Worm (Caenorhabditis elegans) whole organism, mixed stage, embryonic: ENCODE data around the gene F53E10.5.

ENCODE experiments used
- M03D4.4 ChIP-seq: sonication (generic microtip); optimal IDR thresholded peaks from 2 replicates; lab custom pipeline; 2017; ENCODE audit warnings: mild to moderate bottlenecking, missing genetic modification characterization, missing compliant biosample characterization
- bed-3 ChIP-seq: fragments of 200-800 bp; sonication (Bioruptor generic); optimal IDR thresholded peaks from 3 replicates; lab custom pipeline; 2018; ENCODE audit warnings: mild to moderate bottlenecking, missing genetic modification characterization, moderate library complexity, missing compliant biosample characterization
- blmp-1 ChIP-seq: fragments of 150-350 bp; optimal IDR thresholded peaks from 2 replicates; lab custom pipeline; 2014; ENCODE audit warnings: missing biosample characterization, missing genetic modification characterization
- ceh-39 ChIP-seq: fragments of 150-350 bp; optimal IDR thresholded peaks from 2 replicates; lab custom pipeline; 2014; ENCODE audit warnings: missing biosample characterization, missing genetic modification characterization
- ceh-43 ChIP-seq: fragments of 200-800 bp; sonication (Bioruptor generic); optimal IDR thresholded peaks from 2 replicates; lab custom pipeline; 2018; ENCODE audit warnings: mild to moderate bottlenecking, missing genetic modification characterization, moderate library complexity, missing compliant biosample characterization
- ceh-83 ChIP-seq: fragments of 200-800 bp; sonication (Bioruptor generic); optimal IDR thresholded peaks from 2 replicates; lab custom pipeline; 2018; ENCODE audit warnings: mild to moderate bottlenecking, missing genetic modification characterization, missing compliant biosample characterization
- ces-1 ChIP-seq: fragments of 150-350 bp; optimal IDR thresholded peaks from 2 replicates; lab custom pipeline; 2014; ENCODE audit warnings: missing biosample characterization, missing genetic modification reagents, missing genetic modification characterization
- cnd-1 ChIP-seq: fragments of 200-800 bp; sonication (Bioruptor generic); optimal IDR thresholded peaks from 2 replicates; lab custom pipeline; 2018; ENCODE audit warnings: mild to moderate bottlenecking, missing genetic modification characterization, missing compliant biosample characterization
- drap-1 ChIP-seq: fragments of 200-800 bp; sonication (Bioruptor generic); optimal IDR thresholded peaks from 3 replicates; lab custom pipeline; 2018; ENCODE audit warnings: mild to moderate bottlenecking, missing genetic modification characterization, missing compliant biosample characterization
- elt-1 ChIP-seq: sonication (generic microtip); optimal IDR thresholded peaks from 2 replicates; lab custom pipeline; 2017; ENCODE audit warnings: missing genetic modification characterization, mild to moderate bottlenecking, missing compliant biosample characterization, antibody characterized with exemption, moderate library complexity, borderline replicate concordance; ENCODE audit not compliant: insufficient read depth
- elt-3 ChIP-seq: fragments of 150-350 bp; optimal IDR thresholded peaks from 2 replicates; lab custom pipeline; 2014; ENCODE audit warnings: missing biosample characterization, missing genetic modification characterization
- flh-1 ChIP-seq: fragments of 200-800 bp; sonication (Bioruptor generic); optimal IDR thresholded peaks from 2 replicates; lab custom pipeline; 2018; ENCODE audit warnings: mild to moderate bottlenecking, missing genetic modification characterization, moderate library complexity, missing compliant biosample characterization
- ham-2 ChIP-seq: fragments of 200-800 bp; sonication (Bioruptor generic); optimal IDR thresholded peaks from 2 replicates; lab custom pipeline; 2018; ENCODE audit warnings: mild to moderate bottlenecking, missing genetic modification characterization, missing compliant biosample characterization
- hlh-1 ChIP-seq: fragments of 150-350 bp; optimal IDR thresholded peaks from 2 replicates; lab custom pipeline; 2014; ENCODE audit warnings: missing biosample characterization, missing genetic modification reagents, missing genetic modification characterization
- lin-13 ChIP-seq: fragments of 150-350 bp; optimal IDR thresholded peaks from 2 replicates; lab custom pipeline; 2014; ENCODE audit warnings: missing biosample characterization, missing genetic modification characterization
- lin-32 ChIP-seq: fragments of 200-800 bp; sonication (Bioruptor generic); optimal IDR thresholded peaks from 2 replicates; lab custom pipeline; 2018; ENCODE audit warnings: mild to moderate bottlenecking, missing genetic modification characterization, missing compliant biosample characterization
- lsy-2 ChIP-seq: fragments of 150-350 bp; optimal IDR thresholded peaks from 2 replicates; lab custom pipeline; 2014; ENCODE audit warnings: missing biosample characterization, missing genetic modification characterization
- mab-5 ChIP-seq: fragments of 150-350 bp; optimal IDR thresholded peaks from 2 replicates; lab custom pipeline; 2014; ENCODE audit warnings: missing biosample characterization, missing genetic modification characterization
- mep-1 ChIP-seq: fragments of 150-350 bp; optimal IDR thresholded peaks from 2 replicates; lab custom pipeline; 2017; ENCODE audit warnings: missing biosample characterization, missing genetic modification reagents, missing genetic modification characterization, inconsistent platforms
- mls-2 ChIP-seq: sonication (generic microtip); optimal IDR thresholded peaks from 2 replicates; lab custom pipeline; 2016; ENCODE audit warnings: mild to moderate bottlenecking, missing genetic modification characterization, moderate library complexity, missing compliant biosample characterization
- nhr-12 ChIP-seq: fragments of 150-350 bp; optimal IDR thresholded peaks from 2 replicates; lab custom pipeline; 2014; ENCODE audit warnings: missing biosample characterization, missing genetic modification characterization
- nhr-2 ChIP-seq: fragments of 150-350 bp; optimal IDR thresholded peaks from 2 replicates; lab custom pipeline; 2014; ENCODE audit warnings: missing biosample characterization, missing genetic modification characterization
- nhr-237 ChIP-seq: fragments of 150-350 bp; optimal IDR thresholded peaks from 2 replicates; lab custom pipeline; 2014; ENCODE audit warnings: missing biosample characterization, missing genetic modification characterization
- nhr-28 ChIP-seq: fragments of 150-350 bp; optimal IDR thresholded peaks from 2 replicates; lab custom pipeline; 2014; ENCODE audit warnings: missing biosample characterization, missing genetic modification characterization
- nhr-76 ChIP-seq: sonication (generic microtip); optimal IDR thresholded peaks from 2 replicates; lab custom pipeline; 2017; ENCODE audit warnings: missing biosample characterization, missing genetic modification characterization
- pha-4 ChIP-seq: fragments of 150-350 bp; optimal IDR thresholded peaks from 2 replicates; lab custom pipeline; 2018; ENCODE audit warnings: missing biosample characterization, missing genetic modification reagents, missing genetic modification characterization
- sem-2 ChIP-seq: fragments of 200-800 bp; sonication (Bioruptor generic); optimal IDR thresholded peaks from 2 replicates; lab custom pipeline; 2018; ENCODE audit warnings: mild to moderate bottlenecking, missing genetic modification characterization, missing compliant biosample characterization
- snpc-4 ChIP-seq: fragments of 150-350 bp; optimal IDR thresholded peaks from 2 replicates; lab custom pipeline; 2014; ENCODE audit warnings: missing biosample characterization, missing genetic modification characterization
- sptf-1 ChIP-seq: sonication (generic microtip); optimal IDR thresholded peaks from 2 replicates; lab custom pipeline; 2017; ENCODE audit warnings: mild to moderate bottlenecking, missing genetic modification characterization, moderate library complexity, missing compliant biosample characterization
- tbx-8 ChIP-seq: fragments of 200-800 bp; sonication (Bioruptor generic); optimal IDR thresholded peaks from 2 replicates; lab custom pipeline; 2018; ENCODE audit warnings: mild to moderate bottlenecking, missing genetic modification characterization, moderate library complexity, missing compliant biosample characterization
- unc-120 ChIP-seq: sonication (generic microtip); optimal IDR thresholded peaks from 2 replicates; lab custom pipeline; 2017; ENCODE audit warnings: missing genetic modification characterization, missing compliant biosample characterization; ENCODE audit not compliant: poor library complexity, severe bottlenecking
- unc-39 ChIP-seq: fragments of 150-350 bp; optimal IDR thresholded peaks from 2 replicates; lab custom pipeline; 2014; ENCODE audit warnings: missing biosample characterization, missing genetic modification characterization
- unc-62 ChIP-seq: fragments of 150-350 bp; optimal IDR thresholded peaks from 2 replicates; lab custom pipeline; 2014; ENCODE audit warnings: missing biosample characterization, missing genetic modification reagents, missing genetic modification characterization
- zip-8 ChIP-seq: fragments of 150-350 bp; optimal IDR thresholded peaks from 2 replicates; lab custom pipeline; 2014; ENCODE audit warnings: missing biosample characterization, missing genetic modification characterization
- ztf-11 ChIP-seq: fragments of 150-350 bp; optimal IDR thresholded peaks from 2 replicates; lab custom pipeline; 2014; ENCODE audit warnings: missing biosample characterization, missing genetic modification characterization

F53E10.5 gene

DNA sequence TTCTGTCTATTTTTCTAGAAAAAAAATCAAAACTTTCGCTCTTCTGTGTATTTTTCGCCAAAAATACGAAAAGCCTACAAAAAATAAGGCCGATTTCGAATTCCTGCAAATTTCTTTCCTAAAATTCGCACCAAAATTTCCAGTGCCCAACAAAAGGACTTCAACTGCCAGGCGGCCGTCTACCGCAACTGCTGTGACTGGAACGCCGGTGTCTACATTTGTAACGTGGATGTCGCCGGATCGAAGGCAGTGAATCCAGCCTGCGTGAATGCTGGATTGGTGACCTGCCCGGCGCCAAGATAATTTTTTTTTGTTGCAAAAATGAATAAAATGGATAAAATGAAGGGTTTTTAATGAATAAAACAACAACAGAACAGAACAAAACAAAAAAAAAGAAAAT lies 3.1 kb upstream of the F53E10.5 start:
- TF ChIP-seq pha-4 (tag; lab: Kevin White, UChicago) (no peak), snpc-4 (no peak), ceh-83 (GFP tag; lab: Kevin White, UChicago) (no peak), hlh-1 (no peak), lin-32 (GFP tag; lab: Kevin White, UChicago) (no peak), ztf-11 (tag; lab: Kevin White, UChicago) (no peak), nhr-12 (tag; lab: Kevin White, UChicago) (no peak), cnd-1 (tag; lab: Kevin White, UChicago) (no peak), unc-62 (GFP tag; lab: Kevin White, UChicago) (no peak), M03D4.4 (tag; lab: Kevin White, UChicago) (no peak), mls-2 (no peak), ceh-43 (GFP tag; lab: Kevin White, UChicago) (no peak), nhr-237 (no peak), sptf-1 (tag; lab: Kevin White, UChicago) (no peak)

ce11 chrV:2600543-2600942 lies 1.8 kb upstream of the F53E10.5 start:
- TF ChIP-seq pha-4 (tag; lab: Kevin White, UChicago): no peak
- no peak for TF ChIP-seq unc-39 (tag; lab: Kevin White, UChicago)
- no peak for TF ChIP-seq ceh-39
- TF ChIP-seq blmp-1 (tag; lab: Kevin White, UChicago): no peak
- TF ChIP-seq unc-62 (GFP tag; lab: Kevin White, UChicago): no peak
- TF ChIP-seq elt-1 (tag; lab: Kevin White, UChicago): no peak
- TF ChIP-seq M03D4.4 (tag; lab: Kevin White, UChicago): no peak
- peak; percentile 38 for TF ChIP-seq lsy-2 (tag; lab: Kevin White, UChicago)
- no peak for TF ChIP-seq ham-2 (GFP tag; lab: Kevin White, UChicago)
- no peak for TF ChIP-seq lin-32 (GFP tag; lab: Kevin White, UChicago)
- no peak for TF ChIP-seq bed-3 (GFP tag; lab: Kevin White, UChicago)
- TF ChIP-seq nhr-2 (tag; lab: Kevin White, UChicago): no peak
- TF ChIP-seq nhr-28 (tag; lab: Kevin White, UChicago): no peak
- no peak for TF ChIP-seq drap-1 (GFP tag; lab: Kevin White, UChicago)
- no peak for TF ChIP-seq nhr-76 (tag; lab: Kevin White, UChicago)
- TF ChIP-seq lin-13: no peak
- TF ChIP-seq cnd-1 (tag; lab: Kevin White, UChicago): no peak
- peak; percentile 48 for TF ChIP-seq mep-1 (tag; lab: Kevin White, UChicago)
- no peak for TF ChIP-seq mab-5 (tag; lab: Kevin White, UChicago)
- no peak for TF ChIP-seq mls-2
- no peak for TF ChIP-seq flh-1 (GFP tag; lab: Kevin White, UChicago)
- TF ChIP-seq nhr-237: peak; percentile 63
- no peak for TF ChIP-seq ceh-43 (GFP tag; lab: Kevin White, UChicago)
- peak; percentile 36 for TF ChIP-seq ces-1 (GFP tag; lab: Kevin White, UChicago)
- TF ChIP-seq unc-120 (tag; lab: Kevin White, UChicago): peak; percentile 38
- TF ChIP-seq sem-2 (GFP tag; lab: Kevin White, UChicago): no peak
- TF ChIP-seq tbx-8 (GFP tag; lab: Kevin White, UChicago): no peak
- TF ChIP-seq snpc-4: no peak
- TF ChIP-seq, all 35 proteins: peak for 5

ce11 chrV:2595720-2596119 lies 3.0 kb downstream of the F53E10.5 start:
- TF ChIP-seq ces-1 (GFP tag; lab: Kevin White, UChicago) (no peak), zip-8 (tag; lab: Kevin White, UChicago) (no peak), lsy-2 (tag; lab: Kevin White, UChicago) (no peak), elt-3 (tag; lab: Kevin White, UChicago) (no peak), flh-1 (GFP tag; lab: Kevin White, UChicago) (no peak), snpc-4 (no peak), ztf-11 (tag; lab: Kevin White, UChicago) (no peak), unc-39 (tag; lab: Kevin White, UChicago) (no peak)
- TF ChIP-seq, all 35 proteins: peak for 0
